Fruit fly (Drosophila melanogaster): Measurements from ENCODE around the gene CG10591.

The CG10591 gene

dm6 chr3L:5626465-5626864 is 27.0 kb upstream of the CG10591 start:
- TF ChIP-seq noc (tag; optimal IDR thresholded peaks at IDR 0.05) = peak; percentile 28

DNA sequence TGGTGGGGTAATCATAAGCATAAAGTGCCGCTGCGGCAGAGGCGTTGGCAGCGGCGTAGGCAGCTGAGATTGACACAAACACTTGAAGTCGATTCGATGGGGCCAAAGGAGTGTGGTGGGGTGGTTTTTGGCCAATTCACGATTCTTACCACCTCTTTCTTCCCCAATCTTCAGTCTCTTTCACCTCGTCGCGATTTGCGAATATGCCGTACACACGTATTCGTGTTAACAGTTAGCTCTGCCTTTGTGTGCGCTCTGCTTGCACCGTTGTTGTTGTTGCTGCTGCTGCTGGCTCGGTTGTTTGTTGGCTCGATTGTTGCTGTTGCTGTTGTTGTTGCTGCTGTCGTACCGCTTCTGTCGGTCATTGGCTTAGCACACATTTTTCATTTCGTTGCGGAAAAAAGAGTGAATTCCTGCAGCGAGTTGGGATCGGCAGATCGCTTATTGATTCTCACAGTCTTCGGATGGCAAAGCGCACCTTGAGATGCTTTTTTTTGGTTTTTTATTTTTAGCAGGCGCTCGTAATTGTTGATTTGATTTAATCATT is 25.7 kb upstream of the CG10591 start:
- no peak for TF ChIP-seq noc (tag; optimal IDR thresholded peaks at IDR 0.05)

DNA sequence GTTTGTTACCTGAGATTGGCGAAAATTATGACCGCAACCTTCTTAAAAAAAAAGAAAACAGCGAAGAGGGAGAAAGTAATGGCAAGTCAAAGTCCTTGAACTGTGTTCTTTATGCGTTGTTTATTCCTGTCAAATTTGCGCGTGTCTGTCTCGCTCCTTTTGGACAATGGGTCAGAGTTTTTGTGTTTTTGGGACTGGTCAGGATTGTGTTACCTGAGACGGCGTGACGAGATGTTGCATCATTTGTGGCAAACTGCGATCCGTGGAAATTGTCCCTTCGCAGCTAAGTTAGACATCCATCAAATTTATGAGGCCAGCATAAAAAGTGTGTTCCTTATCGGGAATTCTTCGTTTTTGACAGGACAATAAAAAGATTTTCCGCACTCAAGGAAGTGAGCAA is 23.8 kb upstream of the CG10591 start:
- no peak for TF ChIP-seq noc (tag; optimal IDR thresholded peaks at IDR 0.05)

DNA sequence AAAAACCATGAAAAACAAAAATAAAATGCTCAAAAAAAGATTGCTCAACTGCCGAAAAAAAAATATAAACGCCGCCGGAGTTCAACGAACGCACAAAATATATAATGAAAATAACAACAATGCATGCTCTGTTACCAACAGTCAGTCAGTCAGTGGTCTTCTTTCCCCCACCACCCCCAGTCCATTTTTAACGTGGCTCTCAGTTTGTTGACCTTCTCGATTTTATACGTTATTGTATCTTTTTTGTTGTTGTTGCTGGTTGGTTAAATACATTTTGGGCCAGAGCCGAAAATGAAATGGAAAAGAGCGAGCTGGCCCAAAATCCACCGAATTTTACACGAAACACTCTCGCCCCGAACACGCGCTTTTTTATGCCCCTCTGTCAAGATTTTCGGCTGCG is 22.4 kb upstream of the CG10591 start:
- TF ChIP-seq noc (tag; optimal IDR thresholded peaks at IDR 0.05) = no peak

- TF ChIP-seq noc (tag; optimal IDR thresholded peaks at IDR 0.05) = no peak
These were observed 22.0 kb upstream of the CG10591 start for dm6 chr3L:5621506-5621905.

dm6 chr3L:5618697-5619096 is 19.2 kb upstream of the CG10591 start:
- no peak for TF ChIP-seq noc (tag; optimal IDR thresholded peaks at IDR 0.05)

dm6 chr3L:5617395-5617794 is 17.9 kb upstream of the CG10591 start:
- TF ChIP-seq noc (tag; optimal IDR thresholded peaks at IDR 0.05) = no peak

DNA sequence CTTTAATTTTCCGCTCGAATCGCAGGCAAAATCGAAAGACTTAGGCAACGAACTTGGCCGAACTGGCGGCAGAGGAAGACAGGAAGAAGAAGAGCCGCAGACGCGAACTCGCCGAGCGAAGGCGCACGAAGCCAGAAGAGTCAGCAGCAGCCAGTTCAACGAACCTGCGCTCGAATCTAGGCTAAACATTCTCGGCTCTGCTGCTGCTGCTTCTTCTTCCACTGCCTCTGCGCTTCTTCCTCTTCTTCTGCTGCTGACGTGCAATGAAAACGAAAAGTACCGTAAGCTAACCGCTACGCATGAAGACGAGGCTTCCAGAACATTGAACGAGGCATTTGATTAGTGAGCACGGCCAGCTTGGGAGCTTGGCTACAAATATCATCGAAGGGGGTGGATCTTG is 17.0 kb upstream of the CG10591 start:
- no peak for TF ChIP-seq noc (tag; optimal IDR thresholded peaks at IDR 0.05)

dm6 chr3L:5615744-5616143 is 16.3 kb upstream of the CG10591 start:
- TF ChIP-seq noc (tag; optimal IDR thresholded peaks at IDR 0.05) = no peak

DNA sequence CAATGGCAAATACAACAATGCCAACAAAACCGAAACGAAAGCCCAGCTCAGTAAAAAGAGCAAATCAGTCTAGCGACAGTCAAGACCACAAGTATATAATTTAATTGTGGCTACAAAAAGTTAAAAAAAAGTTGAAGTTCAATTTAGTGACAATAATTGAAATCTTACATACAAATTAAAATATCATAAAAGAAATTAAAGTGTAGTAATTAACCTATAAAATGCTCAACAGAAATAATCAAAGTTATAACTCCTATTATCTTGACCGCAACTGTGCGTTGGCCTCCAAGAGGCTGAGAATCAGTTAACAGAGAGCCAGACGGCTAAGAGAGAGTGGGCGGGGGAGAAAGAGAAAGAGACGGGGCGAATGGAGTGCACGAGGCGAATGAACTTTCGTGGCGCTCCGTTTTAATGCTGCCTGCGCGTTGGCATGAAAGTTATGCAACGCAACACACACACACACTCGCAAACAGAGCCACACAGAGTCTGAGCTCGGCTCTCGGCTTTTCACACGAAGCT is 12.3 kb upstream of the CG10591 start:
- peak; percentile 76 for TF ChIP-seq noc (tag; optimal IDR thresholded peaks at IDR 0.05)

DNA sequence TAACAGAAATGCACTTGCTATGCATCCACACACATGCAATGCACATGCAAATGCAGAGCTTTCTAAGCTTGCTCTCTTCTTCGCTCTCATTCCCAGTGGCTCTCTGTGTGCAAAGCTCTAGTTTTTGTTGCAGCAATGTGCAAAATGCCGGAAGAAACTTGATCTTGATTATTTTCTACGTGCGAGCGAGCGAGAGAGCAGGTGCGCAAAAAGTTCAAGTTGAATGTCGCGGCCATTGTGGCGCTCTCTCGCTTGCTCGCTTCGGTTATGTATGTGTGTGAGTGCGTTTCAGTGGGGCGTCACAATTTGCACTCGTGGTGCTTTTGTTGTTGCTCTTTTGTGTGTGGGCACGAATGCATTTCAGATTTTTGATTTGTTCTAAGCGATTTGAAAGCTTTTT is 11.1 kb upstream of the CG10591 start:
- no peak for TF ChIP-seq noc (tag; optimal IDR thresholded peaks at IDR 0.05)

- TF ChIP-seq noc (tag; optimal IDR thresholded peaks at IDR 0.05) = no peak
These were observed 10.0 kb upstream of the CG10591 start for dm6 chr3L:5609493-5609892.

- no peak for TF ChIP-seq noc (tag; optimal IDR thresholded peaks at IDR 0.05)
These were observed 9.4 kb upstream of the CG10591 start for dm6 chr3L:5608786-5609370.

dm6 chr3L:5608128-5608527 is 8.6 kb upstream of the CG10591 start, which contains the start of gene Eaf6:
Gene Eaf6 (minus strand): TSS chr3L:5608300.
- TF ChIP-seq noc (tag; optimal IDR thresholded peaks at IDR 0.05) = no peak

DNA sequence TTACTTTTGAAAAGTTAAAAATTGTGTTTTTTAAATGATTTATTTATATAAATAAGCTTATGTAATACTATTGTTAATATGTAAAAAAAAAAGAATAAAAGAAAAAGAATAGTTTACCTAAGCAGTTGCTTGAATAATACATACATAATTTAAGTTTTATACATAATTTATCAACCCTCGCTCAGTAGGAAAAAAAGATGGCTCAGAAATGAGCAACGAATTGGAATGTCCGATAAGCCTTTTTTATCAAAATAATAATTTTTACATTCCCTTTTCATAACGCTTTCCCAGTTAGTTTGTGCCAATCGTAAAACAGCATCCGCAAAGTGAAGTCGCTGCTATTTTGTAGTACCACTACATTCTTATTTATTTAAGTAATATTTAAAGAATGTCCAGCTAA is 5.0 kb upstream of the CG10591 start, which contains the start of gene mthl2:
Gene mthl2, plus strand, starts transcription at position 301 of the 400 bp plus-strand sequence.
- TF ChIP-seq noc (tag; optimal IDR thresholded peaks at IDR 0.05) = no peak

DNA sequence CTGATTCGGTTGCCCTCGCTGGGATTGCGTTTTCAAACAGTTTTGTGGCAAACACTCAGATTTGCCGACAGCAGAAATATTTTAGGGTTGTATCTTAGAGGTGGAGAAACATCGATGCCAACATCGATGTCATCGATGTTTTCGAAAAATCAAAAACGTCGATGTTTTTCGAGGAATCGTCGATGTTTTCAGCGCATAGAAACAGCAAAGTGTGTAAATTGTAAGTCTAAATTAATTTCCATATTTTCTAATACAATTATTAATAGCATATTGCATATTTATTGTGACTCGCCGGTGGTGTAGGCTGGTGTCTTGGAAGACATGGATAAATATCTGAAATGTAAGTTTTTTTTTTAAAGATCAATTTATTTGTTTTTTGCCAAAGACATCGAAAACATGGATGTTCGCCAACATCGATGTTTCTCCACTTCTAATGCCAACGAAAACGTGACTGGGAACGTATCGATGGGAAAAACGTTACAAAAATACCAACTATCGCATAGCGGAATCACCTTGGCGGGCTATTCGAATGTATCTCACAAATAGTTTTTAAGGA is 4.4 kb upstream of the CG10591 start, which contains the start of gene TM9SF3:
Gene TM9SF3, minus strand, starts transcription at position 120 of the 556 bp plus-strand sequence.
- no peak for TF ChIP-seq noc (tag; optimal IDR thresholded peaks at IDR 0.05)

- no peak for TF ChIP-seq noc (tag; optimal IDR thresholded peaks at IDR 0.05)
These were observed 4.5 kb downstream of the CG10591 start, which contains the start of the genes Alp10 and Alp9 for dm6 chr3L:5594853-5595593. Gene Alp10 (minus strand): TSS chr3L:5595272. Gene Alp9 (plus strand): TSS chr3L:5595542.

Measured in whole organism, larva.